Worm (Caenorhabditis elegans): Measurements from ENCODE around the gene K10C9.7.

- TF ChIP-seq zip-4 (GFP tag; optimal IDR thresholded peaks at IDR 0.05) (no peak), tbx-2 (tag; optimal IDR thresholded peaks at IDR 0.05) (no peak), sox-4 (tag; optimal IDR thresholded peaks at IDR 0.05) (no peak), snpc-4 (tag; optimal IDR thresholded peaks at IDR 0.05) (no peak), mep-1 (tag; optimal IDR thresholded peaks at IDR 0.05) (no peak), nhr-90 (tag; optimal IDR thresholded peaks at IDR 0.05; ENCODE audit: poor library complexity) (no peak), dpl-1 (GFP tag; optimal IDR thresholded peaks at IDR 0.05) (no peak), lin-14 (GFP tag; optimal IDR thresholded peaks at IDR 0.05) (no peak), unc-62 (GFP tag; optimal IDR thresholded peaks at IDR 0.05) (no peak), efl-1 (optimal IDR thresholded peaks at IDR 0.05) (no peak), efl-1 (GFP tag; optimal IDR thresholded peaks at IDR 0.05 in 1 of 2) (no peak), mdl-1 (tag; optimal IDR thresholded peaks at IDR 0.05) (no peak)
These were observed 45.3 kb upstream of the K10C9.7 start, which contains the start of gene Y50D4B.1 for ce11 chrV:1112658-1113057.
